Worm (Caenorhabditis elegans) whole organism, L3 larva: ENCODE measurements around the gene Y46G5A.36.

Source experiments
- ama-1 ChIP-seq: fragments of 150-350 bp; optimal IDR thresholded peaks from 2 replicates; lab custom pipeline; 2018
- ceh-82 ChIP-seq: fragments of 150-350 bp; optimal IDR thresholded peaks from 2 replicates; lab custom pipeline; 2014; ENCODE audit warnings: missing biosample characterization, missing genetic modification characterization
- nhr-11 ChIP-seq: fragments of 150-350 bp; optimal IDR thresholded peaks from 2 replicates; lab custom pipeline; 2014; ENCODE audit warnings: missing biosample characterization, missing genetic modification characterization
- skn-1 ChIP-seq: fragments of 150-350 bp; optimal IDR thresholded peaks from 2 replicates; lab custom pipeline; 2014; ENCODE audit warnings: missing biosample characterization, missing genetic modification characterization

DNA sequence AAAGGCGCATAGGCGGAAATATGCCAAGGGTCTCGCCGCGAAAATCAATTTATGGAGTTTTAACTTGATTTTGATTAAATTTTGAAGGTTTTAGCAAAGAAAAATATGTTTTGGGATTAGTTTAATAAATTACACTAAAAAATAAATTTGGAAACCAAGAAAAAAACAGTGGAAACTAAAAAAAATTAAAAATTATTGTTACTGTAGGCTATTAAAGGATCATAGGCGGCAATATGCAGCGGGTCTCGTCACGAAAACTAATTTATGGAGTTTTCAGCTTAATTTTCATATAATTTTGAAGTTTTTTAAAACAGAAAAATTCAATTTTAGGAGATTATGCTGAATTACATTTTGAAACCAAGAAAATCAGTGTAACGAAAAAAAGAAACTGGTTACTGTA lies 14.7 kb upstream of the Y46G5A.36 start:
- TF ChIP-seq skn-1 (tag; lab: Kevin White, UChicago) (no peak), nhr-11 (tag; lab: Kevin White, UChicago) (no peak), ama-1 (lab: Kevin White, UChicago) (no peak), ceh-82 (tag; lab: Kevin White, UChicago) (no peak)
